Fruit fly (Drosophila melanogaster) whole organism, wandering third instar larva: ENCODE measurements around the gene hry.
A peak's percentile ranks its signal among the peaks of the same experiment; 100 is the strongest.

Experiments
- Abd-B ChIP-seq: fragments of >200 bp; optimal IDR thresholded peaks from 2 replicates; lab custom pipeline; 2017; ENCODE audit warnings: missing biosample characterization, missing genetic modification characterization
- CG32264 ChIP-seq: fragments of 200-800 bp; sonication (Bioruptor generic); optimal IDR thresholded peaks from 2 replicates; lab custom pipeline; 2016; ENCODE audit warnings: missing biosample characterization, missing genetic modification characterization
- CG9705 ChIP-seq: fragments of 200-800 bp; sonication (Bioruptor generic); optimal IDR thresholded peaks from 2 replicates; lab custom pipeline; 2018; ENCODE audit warnings: missing biosample characterization, mild to moderate bottlenecking, missing genetic modification characterization
- CrebA ChIP-seq: fragments of 200-800 bp; sonication (Bioruptor generic); optimal IDR thresholded peaks from 2 replicates; lab custom pipeline; 2016; ENCODE audit warnings: missing biosample characterization, mild to moderate bottlenecking, missing genetic modification characterization, borderline replicate concordance
- Dfd ChIP-seq: fragments of >200 bp; optimal IDR thresholded peaks from 2 replicates; lab custom pipeline; 2017; ENCODE audit warnings: missing biosample characterization, missing genetic modification characterization
- Dif ChIP-seq: fragments of 200-275, 200-300 bp; sonication (Bioruptor generic); optimal IDR thresholded peaks from 2 replicates; lab custom pipeline; 2018; ENCODE audit warnings: missing biosample characterization, missing genetic modification characterization; ENCODE audit not compliant: partially characterized antibody
- GATAd ChIP-seq: sonication (Bioruptor generic); optimal IDR thresholded peaks from 2 replicates; lab custom pipeline; 2016; ENCODE audit warnings: missing biosample characterization, missing genetic modification characterization
- HLH106 ChIP-seq: fragments of 200-800 bp; optimal IDR thresholded peaks from 3 replicates; lab custom pipeline; 2019; ENCODE audit warnings: missing biosample characterization, mild to moderate bottlenecking, missing genetic modification characterization, moderate library complexity
- Hnf4 ChIP-seq: fragments of 200-800 bp; sonication (Bioruptor generic); optimal IDR thresholded peaks from 2 replicates; lab custom pipeline; 2016; ENCODE audit warnings: missing biosample characterization, mild to moderate bottlenecking, missing genetic modification characterization
- Hr78 ChIP-seq: fragments of >200 bp; optimal IDR thresholded peaks from 2 replicates; lab custom pipeline; 2017; ENCODE audit warnings: missing biosample characterization, missing genetic modification characterization
- Hr83 ChIP-seq: fragments of 200-300 bp; sonication (Bioruptor generic); optimal IDR thresholded peaks from 2 replicates; lab custom pipeline; 2016; ENCODE audit warnings: missing biosample characterization, mild to moderate bottlenecking, missing genetic modification characterization, moderate library complexity; ENCODE audit not compliant: poor library complexity, severe bottlenecking
- Jra ChIP-seq: sonication (Bioruptor generic); optimal IDR thresholded peaks from 2 replicates; lab custom pipeline; 2016; ENCODE audit warnings: missing biosample characterization, missing genetic modification characterization
- Mio ChIP-seq: sonication (Bioruptor generic); optimal IDR thresholded peaks from 2 replicates; lab custom pipeline; 2016; ENCODE audit warnings: missing biosample characterization, missing genetic modification characterization
- Myc ChIP-seq: fragments of >200 bp; optimal IDR thresholded peaks from 2 replicates; lab custom pipeline; 2017
- N ChIP-seq: fragments of >200 bp; optimal IDR thresholded peaks from 2 replicates; lab custom pipeline; 2018; ENCODE audit warnings: missing biosample characterization, missing external identifiers, missing genetic modification characterization
- OdsH ChIP-seq: fragments of 200-800 bp; sonication (Bioruptor generic); optimal IDR thresholded peaks from 2 replicates; lab custom pipeline; 2016; ENCODE audit warnings: missing biosample characterization, mild to moderate bottlenecking, missing genetic modification characterization
- Rel ChIP-seq, 2 experiments: fragments of 200-800 bp; sonication (Bioruptor generic) in 1 of 2; optimal IDR thresholded peaks; 2 replicates in 1 of 2; 3 replicates in 1 of 2; lab custom pipeline; 2016 to 2019; ENCODE audit warnings: mild to moderate bottlenecking in 2 of 2, missing biosample characterization in 2 of 2, missing genetic modification characterization in 2 of 2, moderate library complexity in 1 of 2
- Sp1 ChIP-seq: fragments of 200-800 bp; sonication (Bioruptor generic); optimal IDR thresholded peaks from 3 replicates; lab custom pipeline; 2019; ENCODE audit warnings: missing biosample characterization, mild to moderate bottlenecking, missing genetic modification characterization, moderate library complexity
- Vsx2 ChIP-seq: fragments of 200-300, 225-300 bp; sonication (Bioruptor generic); optimal IDR thresholded peaks from 2 replicates; lab custom pipeline; 2018; ENCODE audit warnings: missing biosample characterization, missing genetic modification characterization; ENCODE audit not compliant: partially characterized antibody
- br ChIP-seq: fragments of 200-800 bp; sonication (Bioruptor generic); optimal IDR thresholded peaks from 2 replicates; lab custom pipeline; 2016; ENCODE audit warnings: missing biosample characterization, missing genetic modification characterization
- brk ChIP-seq: fragments of 200-800 bp; sonication (Bioruptor generic); optimal IDR thresholded peaks from 2 replicates; lab custom pipeline; 2016; ENCODE audit warnings: missing biosample characterization, mild to moderate bottlenecking, missing genetic modification characterization
- dl ChIP-seq, 2 experiments: fragments of 175-275, 200-275 bp in 1 of 2; fragments of 200-275 bp in 1 of 2; sonication (Bioruptor generic); optimal IDR thresholded peaks; lab custom pipeline; 2018; ENCODE audit warnings: mild to moderate bottlenecking in 2 of 2, missing biosample characterization in 2 of 2, missing genetic modification characterization in 2 of 2, moderate library complexity in 2 of 2; ENCODE audit not compliant: partially characterized antibody in 2 of 2, insufficient read depth in 1 of 2
- dmrt93B ChIP-seq: fragments of 200-800 bp; sonication (Bioruptor generic); optimal IDR thresholded peaks from 2 replicates; lab custom pipeline; 2018; ENCODE audit warnings: missing biosample characterization, mild to moderate bottlenecking, missing genetic modification characterization
- dsf ChIP-seq: sonication (Bioruptor generic); optimal IDR thresholded peaks from 2 replicates; lab custom pipeline; 2016; ENCODE audit warnings: missing biosample characterization, missing genetic modification characterization, borderline replicate concordance
- ey ChIP-seq: fragments of 200-800 bp; sonication (Bioruptor generic); optimal IDR thresholded peaks from 2 replicates; lab custom pipeline; 2016; ENCODE audit warnings: missing biosample characterization, missing genetic modification characterization
- foxo ChIP-seq, 2 experiments: fragments of 200-800 bp; sonication (Bioruptor generic); optimal IDR thresholded peaks; 2 replicates in 1 of 2; 3 replicates in 1 of 2; lab custom pipeline; 2016 to 2017; ENCODE audit warnings: missing biosample characterization in 2 of 2, missing genetic modification characterization in 2 of 2
- fru ChIP-seq: fragments of 200-800 bp; sonication (Bioruptor generic); optimal IDR thresholded peaks from 3 replicates; lab custom pipeline; 2016; ENCODE audit warnings: missing biosample characterization, mild to moderate bottlenecking, missing genetic modification characterization
- h ChIP-seq: fragments of 200-800 bp; sonication (Bioruptor generic); optimal IDR thresholded peaks from 3 replicates; lab custom pipeline; 2016; ENCODE audit warnings: missing biosample characterization, mild to moderate bottlenecking, missing genetic modification characterization
- jim ChIP-seq: fragments of 175-275, 200-325 bp; sonication (Bioruptor generic); optimal IDR thresholded peaks from 2 replicates; lab custom pipeline; 2016; ENCODE audit warnings: missing biosample characterization, mild to moderate bottlenecking, missing genetic modification characterization
- lola ChIP-seq: fragments of >200 bp; optimal IDR thresholded peaks from 2 replicates; lab custom pipeline; 2017; ENCODE audit warnings: missing biosample characterization, missing genetic modification characterization
- pan ChIP-seq: fragments of >200 bp; optimal IDR thresholded peaks from 2 replicates; lab custom pipeline; 2017
- psq ChIP-seq: fragments of 200-800 bp; sonication (Bioruptor generic); optimal IDR thresholded peaks from 3 replicates; lab custom pipeline; 2017; ENCODE audit warnings: missing biosample characterization, mild to moderate bottlenecking, missing genetic modification characterization, moderate library complexity
- rgr ChIP-seq: fragments of 200-800 bp; sonication (Bioruptor generic); optimal IDR thresholded peaks from 3 replicates; lab custom pipeline; 2016; ENCODE audit warnings: missing biosample characterization, mild to moderate bottlenecking, missing genetic modification characterization
- sage ChIP-seq: fragments of 200-800 bp; sonication (Bioruptor generic); optimal IDR thresholded peaks from 2 replicates; lab custom pipeline; 2016; ENCODE audit warnings: missing biosample characterization, mild to moderate bottlenecking, missing genetic modification characterization
- sv ChIP-seq: fragments of 200-800 bp; sonication (Bioruptor generic); optimal IDR thresholded peaks from 3 replicates; lab custom pipeline; 2016; ENCODE audit warnings: missing biosample characterization, missing genetic modification characterization
- tai ChIP-seq: sonication (Bioruptor generic); optimal IDR thresholded peaks from 2 replicates; lab custom pipeline; 2016; ENCODE audit warnings: missing biosample characterization, missing genetic modification characterization
- usp ChIP-seq: fragments of >200 bp; optimal IDR thresholded peaks from 2 replicates; lab custom pipeline; 2017; ENCODE audit warnings: missing biosample characterization, missing genetic modification characterization
- woc ChIP-seq: sonication (Bioruptor generic); optimal IDR thresholded peaks from 2 replicates; lab custom pipeline; 2016; ENCODE audit warnings: missing biosample characterization, mild to moderate bottlenecking, missing genetic modification characterization

Gene hry

dm6 chr3L:8686646-8687045 lies 11.1 kb downstream of the hry start:
- TF ChIP-seq Rel (GFP tag; optimal IDR thresholded peaks at IDR 0.05; lab: Kevin White, UChicago) (no peak), Rel (tag; optimal IDR thresholded peaks at IDR 0.05; lab: Kevin White, UChicago) (peak; percentile 92), br (GFP tag; lab: Kevin White, UChicago) (no peak), rgr (no peak), Dfd (GFP tag; lab: Kevin White, UChicago) (no peak), usp (GFP tag; lab: Kevin White, UChicago) (no peak)

dm6 chr3L:8688694-8689291 lies 13.2 kb downstream of the hry start:
- TF ChIP-seq Abd-B (GFP tag; lab: Kevin White, UChicago): no peak
- TF ChIP-seq Hnf4 (GFP tag; lab: Kevin White, UChicago): no peak
- no peak for TF ChIP-seq OdsH (GFP tag; lab: Kevin White, UChicago)
- peak; percentile 3 for TF ChIP-seq psq (GFP tag; lab: Kevin White, UChicago)
- TF ChIP-seq dsf (GFP tag; lab: Kevin White, UChicago): no peak
- no peak for TF ChIP-seq Hr83
- TF ChIP-seq Rel (GFP tag; optimal IDR thresholded peaks at IDR 0.05; lab: Kevin White, UChicago): no peak
- TF ChIP-seq Rel (tag; optimal IDR thresholded peaks at IDR 0.05; lab: Kevin White, UChicago): peak; percentile 17
- no peak for TF ChIP-seq GATAd (GFP tag; lab: Kevin White, UChicago)
- no peak for TF ChIP-seq HLH106 (tag; lab: Kevin White, UChicago)
- TF ChIP-seq CrebA (GFP tag; lab: Kevin White, UChicago): no peak
- no peak for TF ChIP-seq Myc (lab: Kevin White, UChicago)
- no peak for TF ChIP-seq CG9705
- TF ChIP-seq pan (lab: Kevin White, UChicago): no peak
- no peak for TF ChIP-seq CG32264
- no peak for TF ChIP-seq Vsx2 (GFP tag; lab: Kevin White, UChicago)
- no peak for TF ChIP-seq Jra
- peak; percentile 68 for TF ChIP-seq h
- TF ChIP-seq usp (GFP tag; lab: Kevin White, UChicago): no peak
- no peak for TF ChIP-seq dmrt93B (GFP tag; lab: Kevin White, UChicago)
- TF ChIP-seq tai: no peak
- TF ChIP-seq lola (GFP tag; lab: Kevin White, UChicago): no peak
- TF ChIP-seq sage (GFP tag; lab: Kevin White, UChicago): no peak
- no peak for TF ChIP-seq sv
- peak; percentile 43 for TF ChIP-seq jim (GFP tag; lab: Kevin White, UChicago)
- peak; percentile 67 for TF ChIP-seq fru (GFP tag; lab: Kevin White, UChicago)
- peak; percentile 40 for TF ChIP-seq br (GFP tag; lab: Kevin White, UChicago)
- peak; percentile 10 for TF ChIP-seq Sp1
- no peak for TF ChIP-seq Dif (GFP tag; lab: Kevin White, UChicago)
- TF ChIP-seq ey: peak; percentile 7
- no peak for TF ChIP-seq woc (GFP tag; lab: Kevin White, UChicago)
- TF ChIP-seq Hr78 (GFP tag; lab: Kevin White, UChicago): no peak
- no peak for TF ChIP-seq Dfd (GFP tag; lab: Kevin White, UChicago)
- TF ChIP-seq Mio (GFP tag; lab: Kevin White, UChicago): no peak
- peak; percentile 37 for TF ChIP-seq rgr
- TF ChIP-seq dl (GFP tag; optimal IDR thresholded peaks at IDR 0.05; lab: Kevin White, UChicago; ENCODE audit: insufficient read depth in 1 of 2, partially characterized antibody in 2 of 2): no peak
- TF ChIP-seq N (GFP tag; lab: Kevin White, UChicago): no peak
- no peak for TF ChIP-seq brk (GFP tag; lab: Kevin White, UChicago)
- TF ChIP-seq foxo (GFP tag; optimal IDR thresholded peaks at IDR 0.05; lab: Kevin White, UChicago): peak in 1 of 2 experiments; percentile 2

- TF ChIP-seq Rel (GFP tag; optimal IDR thresholded peaks at IDR 0.05; lab: Kevin White, UChicago): no peak
- TF ChIP-seq Rel (tag; optimal IDR thresholded peaks at IDR 0.05; lab: Kevin White, UChicago): peak; percentile 11
- TF ChIP-seq CG32264: no peak
- peak; percentile 13 for TF ChIP-seq Hr83
- no peak for TF ChIP-seq usp (GFP tag; lab: Kevin White, UChicago)
- TF ChIP-seq OdsH (GFP tag; lab: Kevin White, UChicago): no peak
- peak; percentile 2 for TF ChIP-seq fru (GFP tag; lab: Kevin White, UChicago)
- no peak for TF ChIP-seq dmrt93B (GFP tag; lab: Kevin White, UChicago)
Observed at dm6 chr3L:8689675-8690074, 14.1 kb downstream of the hry start.
